Fruit fly (Drosophila melanogaster): ENCODE measurements around the gene GstT3.

Gene GstT3

DNA sequence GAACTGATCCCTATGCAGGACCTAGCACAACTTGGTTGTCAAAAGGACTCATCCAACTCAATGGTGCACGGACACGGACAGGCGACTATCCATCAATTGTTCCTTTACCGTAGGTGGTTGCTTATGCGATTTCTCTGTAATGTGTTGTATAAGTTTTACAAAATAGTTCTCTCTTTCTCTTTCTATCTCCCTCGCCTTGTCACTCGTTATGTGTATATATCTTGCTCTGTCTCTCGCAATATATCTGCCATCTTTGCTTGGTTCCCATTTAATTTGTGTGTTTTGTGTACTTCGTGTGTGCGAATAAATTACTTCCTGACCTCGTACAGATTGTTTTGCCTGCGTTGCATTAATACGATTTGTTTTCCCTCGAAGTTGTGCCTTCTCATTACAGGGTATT, 3.4 kb downstream of the GstT3 start:
- no peak for TF ChIP-seq CG4318 (GFP tag; optimal IDR thresholded peaks at IDR 0.05)
- no peak for TF ChIP-seq Sox102F (GFP tag; optimal IDR thresholded peaks at IDR 0.05)
- TF ChIP-seq CG8319 (GFP tag; optimal IDR thresholded peaks at IDR 0.05): no peak
- no peak for TF ChIP-seq salr (GFP tag; optimal IDR thresholded peaks at IDR 0.05)
- no peak for TF ChIP-seq spab (GFP tag; optimal IDR thresholded peaks at IDR 0.05)
- no peak for TF ChIP-seq Lpt (GFP tag; optimal IDR thresholded peaks at IDR 0.05)
- TF ChIP-seq vri (GFP tag; optimal IDR thresholded peaks at IDR 0.05): no peak

DNA sequence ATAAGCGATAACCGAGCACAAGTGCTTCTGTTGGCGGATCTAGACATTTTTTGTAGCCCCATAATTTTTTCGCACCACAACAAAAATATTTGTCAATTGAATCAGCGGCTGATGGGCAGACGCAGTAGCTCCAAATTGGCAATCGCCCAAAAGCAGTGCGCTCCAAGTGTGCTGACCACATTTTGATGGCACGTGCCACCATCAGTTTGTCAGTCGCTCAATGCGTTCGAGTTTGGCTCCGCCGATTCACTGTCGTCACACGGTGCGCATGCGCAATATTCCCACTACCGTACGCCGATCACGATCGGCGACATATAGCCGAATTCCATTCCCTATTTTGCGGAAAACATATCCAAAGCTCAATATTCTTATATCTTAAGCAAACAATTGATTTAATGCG, 11.4 kb downstream of the GstT3 start:
- no peak for TF ChIP-seq CG3919 (GFP tag; optimal IDR thresholded peaks at IDR 0.05)
- TF ChIP-seq Eip93F (GFP tag; optimal IDR thresholded peaks at IDR 0.05): no peak
- TF ChIP-seq CG3032 (tag; optimal IDR thresholded peaks at IDR 0.05): no peak
- no peak for TF ChIP-seq CG8632 (GFP tag; optimal IDR thresholded peaks at IDR 0.05)
- TF ChIP-seq cyc (GFP tag; optimal IDR thresholded peaks at IDR 0.05): no peak
- TF ChIP-seq CG11902 (GFP tag; optimal IDR thresholded peaks at IDR 0.05): no peak
- TF ChIP-seq acj6 (GFP tag; optimal IDR thresholded peaks at IDR 0.05): no peak
- no peak for TF ChIP-seq Eip78C (GFP tag)
- no peak for TF ChIP-seq fd59A (GFP tag; optimal IDR thresholded peaks at IDR 0.05)
- TF ChIP-seq Sox15 (GFP tag; optimal IDR thresholded peaks at IDR 0.05): no peak
- TF ChIP-seq CG16779 (tag; optimal IDR thresholded peaks at IDR 0.05): no peak

DNA sequence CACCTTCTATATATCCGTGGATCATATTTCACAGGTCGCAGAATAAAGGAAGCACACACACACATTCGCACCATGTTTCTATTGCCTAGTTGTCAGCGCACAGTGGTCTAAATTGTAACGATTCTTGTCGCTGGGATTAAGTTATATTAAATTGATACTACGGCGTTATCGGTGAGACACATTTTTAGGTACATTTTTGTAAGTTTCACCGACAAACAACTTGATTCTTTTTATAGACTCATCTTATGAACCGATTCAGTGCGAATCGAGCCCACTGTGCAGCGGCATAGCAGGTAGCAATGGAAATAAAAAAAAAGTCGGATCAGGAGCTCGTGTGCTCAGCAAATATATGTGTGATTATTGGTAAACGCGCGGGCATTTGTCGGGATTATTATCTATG, 13.1 kb downstream of the GstT3 start:
- TF ChIP-seq Eip78C (GFP tag): peak; percentile 87
- peak; percentile 84 for TF ChIP-seq net (GFP tag; optimal IDR thresholded peaks at IDR 0.05)
- TF ChIP-seq eg (GFP tag; IDR thresholded peaks at IDR 0.05): peak; percentile 69; the same call in 2 of the 3 replicates
- TF ChIP-seq cyc (GFP tag; optimal IDR thresholded peaks at IDR 0.05): peak; percentile 75
- peak in 1 of 2 experiments; percentile 41 for TF ChIP-seq salr (GFP tag; optimal IDR thresholded peaks at IDR 0.05)
- no peak for TF ChIP-seq CG6808 (GFP tag; optimal IDR thresholded peaks at IDR 0.05)
- peak; percentile 84 for TF ChIP-seq pdm3 (GFP tag; optimal IDR thresholded peaks at IDR 0.05)
- TF ChIP-seq CG10669 (GFP tag; optimal IDR thresholded peaks at IDR 0.05): no peak
- peak; percentile 84 for TF ChIP-seq Sox102F (GFP tag; optimal IDR thresholded peaks at IDR 0.05)
- TF ChIP-seq ss (GFP tag; optimal IDR thresholded peaks at IDR 0.05): no peak
- peak; percentile 75 for TF ChIP-seq CG34406 (GFP tag; optimal IDR thresholded peaks at IDR 0.05)
- TF ChIP-seq CG6276 (GFP tag; optimal IDR thresholded peaks at IDR 0.05): no peak
- peak; percentile 80 for TF ChIP-seq topi (GFP tag; optimal IDR thresholded peaks at IDR 0.05)
- peak; percentile 76 for TF ChIP-seq vri (GFP tag; optimal IDR thresholded peaks at IDR 0.05)
- no peak for TF ChIP-seq Ets96B (tag; optimal IDR thresholded peaks at IDR 0.05)
- peak; percentile 82 for TF ChIP-seq acj6 (GFP tag; optimal IDR thresholded peaks at IDR 0.05)
- TF ChIP-seq Smox (GFP tag; optimal IDR thresholded peaks at IDR 0.05): peak; percentile 79
- no peak for TF ChIP-seq Blimp-1 (GFP tag; optimal IDR thresholded peaks at IDR 0.05)
- TF ChIP-seq dac (GFP tag; optimal IDR thresholded peaks at IDR 0.05): peak; percentile 71
- TF ChIP-seq CG11762 (GFP tag; optimal IDR thresholded peaks at IDR 0.05; ENCODE audit: insufficient read depth): peak; percentile 59
- TF ChIP-seq esn (GFP tag; optimal IDR thresholded peaks at IDR 0.05): peak; percentile 79
- peak; percentile 82 for TF ChIP-seq CG32006 (GFP tag; optimal IDR thresholded peaks at IDR 0.05)
- TF ChIP-seq svp (GFP tag): no peak
- TF ChIP-seq CG11902 (GFP tag; optimal IDR thresholded peaks at IDR 0.05): peak; percentile 48
- peak; percentile 79 for TF ChIP-seq CG31627 (GFP tag; optimal IDR thresholded peaks at IDR 0.05)
- TF ChIP-seq CG6792 (GFP tag; optimal IDR thresholded peaks at IDR 0.05): peak; percentile 76
- TF ChIP-seq spab (GFP tag; optimal IDR thresholded peaks at IDR 0.05): peak; percentile 33
- no peak for TF ChIP-seq CG3032 (tag; optimal IDR thresholded peaks at IDR 0.05)
- peak; percentile 73 for TF ChIP-seq CG8632 (GFP tag; optimal IDR thresholded peaks at IDR 0.05)
- peak; percentile 87 for TF ChIP-seq CG6163 (GFP tag; IDR thresholded peaks at IDR 0.05)
- 0 out of 2 replicates have a peak, but pooled peaks have one; percentile 49 for TF ChIP-seq CG11294 (GFP tag; IDR thresholded peaks at IDR 0.05)
- peak; percentile 83 for TF ChIP-seq achi (GFP tag; optimal IDR thresholded peaks at IDR 0.05)
- TF ChIP-seq dsx (GFP tag; optimal IDR thresholded peaks at IDR 0.05; ENCODE audit: poor library complexity, severe bottlenecking): no peak
- TF ChIP-seq Eip93F (GFP tag; optimal IDR thresholded peaks at IDR 0.05): no peak
- TF ChIP-seq CG9139 (GFP tag; optimal IDR thresholded peaks at IDR 0.05): no peak
- peak; percentile 80 for TF ChIP-seq lz (GFP tag; optimal IDR thresholded peaks at IDR 0.05)
- peak; percentile 5 for TF ChIP-seq fkh (GFP tag; optimal IDR thresholded peaks at IDR 0.05)
- peak; percentile 39; the same call in 1 of the 2 replicates for TF ChIP-seq Gug (GFP tag; IDR thresholded peaks at IDR 0.05)
- peak; percentile 78 for TF ChIP-seq CG15336 (GFP tag; IDR thresholded peaks at IDR 0.05)
- peak; percentile 61 for TF ChIP-seq Sox15 (GFP tag; optimal IDR thresholded peaks at IDR 0.05)
